Worm (Caenorhabditis elegans) whole organism, L2 larva: ENCODE results near the gene cyp-14A4.
A peak's percentile ranks its signal among the peaks of the same experiment; 100 is the strongest.

Experiments used
- C34F6.9 ChIP-seq: fragments of 150-350 bp; optimal IDR thresholded peaks from 2 replicates; lab custom pipeline; 2014; ENCODE audit warnings: missing biosample characterization, missing genetic modification characterization
- R02D3.7 ChIP-seq: fragments of 150-350 bp; optimal IDR thresholded peaks from 2 replicates; lab custom pipeline; 2014; ENCODE audit warnings: missing biosample characterization, missing genetic modification characterization
- aly-2 ChIP-seq: fragments of 150-350 bp; optimal IDR thresholded peaks from 2 replicates; lab custom pipeline; 2014; ENCODE audit warnings: missing biosample characterization, missing genetic modification characterization
- blmp-1 ChIP-seq: sonication (generic microtip); optimal IDR thresholded peaks from 2 replicates; lab custom pipeline; 2017; ENCODE audit warnings: missing genetic modification characterization, mild to moderate bottlenecking, missing compliant biosample characterization, antibody characterized with exemption, moderate library complexity; ENCODE audit not compliant: insufficient read depth
- ceh-16 ChIP-seq: fragments of 150-350 bp; optimal IDR thresholded peaks from 2 replicates; lab custom pipeline; 2014; ENCODE audit warnings: missing biosample characterization, missing genetic modification characterization
- ceh-82 ChIP-seq: fragments of 150-350 bp; optimal IDR thresholded peaks from 2 replicates; lab custom pipeline; 2014; ENCODE audit warnings: missing biosample characterization, missing genetic modification characterization
- crh-2 ChIP-seq: sonication (generic microtip); optimal IDR thresholded peaks from 2 replicates; lab custom pipeline; 2017; ENCODE audit warnings: missing biosample characterization, missing genetic modification characterization
- elt-1 ChIP-seq: fragments of 150-350 bp; optimal IDR thresholded peaks from 2 replicates; lab custom pipeline; 2014; ENCODE audit warnings: missing biosample characterization, missing genetic modification characterization
- elt-3 ChIP-seq: sonication (generic microtip); optimal IDR thresholded peaks from 2 replicates; lab custom pipeline; 2017; ENCODE audit warnings: missing biosample characterization, missing genetic modification characterization
- fos-1 ChIP-seq: fragments of 150-350 bp; optimal IDR thresholded peaks from 2 replicates; lab custom pipeline; 2014; ENCODE audit warnings: missing biosample characterization, missing genetic modification characterization
- gmeb-1 ChIP-seq: fragments of 150-350 bp; optimal IDR thresholded peaks from 2 replicates; lab custom pipeline; 2014; ENCODE audit warnings: missing biosample characterization, missing genetic modification characterization
- lin-11 ChIP-seq: fragments of 150-350 bp; sonication (generic microtip); optimal IDR thresholded peaks from 2 replicates; lab custom pipeline; 2014; ENCODE audit warnings: missing biosample characterization, missing genetic modification characterization, inconsistent platforms, mixed read lengths
- lsy-2 ChIP-seq, 2 experiments: fragments of 150-350 bp in 1 of 2; sonication (generic microtip) in 1 of 2; optimal IDR thresholded peaks; 2 replicates each; lab custom pipeline; 2014 to 2017; ENCODE audit warnings: missing biosample characterization in 2 of 2, missing genetic modification characterization in 2 of 2
- mdl-1 ChIP-seq, 2 experiments: fragments of 150-350 bp in 1 of 2; sonication (generic microtip) in 1 of 2; optimal IDR thresholded peaks; 2 replicates each; lab custom pipeline; 2017; ENCODE audit warnings: missing biosample characterization in 2 of 2, missing genetic modification characterization in 2 of 2
- nhr-11 ChIP-seq: fragments of 150-350 bp; optimal IDR thresholded peaks from 2 replicates; lab custom pipeline; 2014; ENCODE audit warnings: missing biosample characterization, missing genetic modification characterization
- nhr-129 ChIP-seq: fragments of 150-350 bp; optimal IDR thresholded peaks from 2 replicates; lab custom pipeline; 2014; ENCODE audit warnings: missing biosample characterization, missing genetic modification characterization
- nhr-21 ChIP-seq: fragments of 150-350 bp; optimal IDR thresholded peaks from 2 replicates; lab custom pipeline; 2014; ENCODE audit warnings: missing biosample characterization, missing genetic modification characterization
- nhr-23 ChIP-seq: fragments of 150-350 bp; optimal IDR thresholded peaks from 2 replicates; lab custom pipeline; 2014; ENCODE audit warnings: missing biosample characterization, missing genetic modification reagents, missing genetic modification characterization
- nhr-25 ChIP-seq: fragments of 150-350 bp; sonication (generic microtip); optimal IDR thresholded peaks from 3 replicates; lab custom pipeline; 2014; ENCODE audit warnings: missing biosample characterization, missing genetic modification characterization
- nhr-6 ChIP-seq: fragments of 150-350 bp; optimal IDR thresholded peaks from 2 replicates; lab custom pipeline; 2014; ENCODE audit warnings: missing biosample characterization, missing genetic modification characterization
- nhr-77 ChIP-seq: fragments of 150-350 bp; optimal IDR thresholded peaks from 2 replicates; lab custom pipeline; 2014; ENCODE audit warnings: missing biosample characterization, missing genetic modification characterization
- peb-1 ChIP-seq: fragments of 150-350 bp; optimal IDR thresholded peaks from 2 replicates; lab custom pipeline; 2014; ENCODE audit warnings: missing biosample characterization, missing genetic modification characterization
- skn-1 ChIP-seq: sonication (generic microtip); optimal IDR thresholded peaks from 2 replicates; lab custom pipeline; 2017; ENCODE audit warnings: missing biosample characterization, missing genetic modification characterization
- sma-3 ChIP-seq: sonication (generic microtip); optimal IDR thresholded peaks from 2 replicates; lab custom pipeline; 2016; ENCODE audit warnings: missing genetic modification reagents, missing genetic modification characterization, missing compliant biosample characterization
- sma-9 ChIP-seq, 2 experiments: fragments of 150-350 bp in 1 of 2; sonication (generic microtip) in 1 of 2; optimal IDR thresholded peaks; 2 replicates each; lab custom pipeline; 2014 to 2016; ENCODE audit warnings: missing genetic modification characterization in 2 of 2, mild to moderate bottlenecking in 1 of 2, missing biosample characterization in 1 of 2, missing compliant biosample characterization in 1 of 2, missing genetic modification reagents in 1 of 2, moderate library complexity in 1 of 2
- snpc-4 ChIP-seq: fragments of 150-350 bp; optimal IDR thresholded peaks from 2 replicates; lab custom pipeline; 2014; ENCODE audit warnings: missing biosample characterization, missing genetic modification characterization
- unc-39 ChIP-seq: fragments of 150-350 bp; optimal IDR thresholded peaks from 2 replicates; lab custom pipeline; 2014; ENCODE audit warnings: missing biosample characterization, missing genetic modification characterization
- zag-1 ChIP-seq: fragments of 150-350 bp; optimal IDR thresholded peaks from 2 replicates; lab custom pipeline; 2014; ENCODE audit warnings: missing biosample characterization, missing genetic modification characterization

The cyp-14A4 gene

ce11 chrX:13249102-13249501 is 34.9 kb downstream of the cyp-14A4 start:
- TF ChIP-seq sma-3 (GFP tag; lab: Kevin White, UChicago): no peak
- no peak for TF ChIP-seq nhr-77
- no peak for TF ChIP-seq blmp-1 (tag; lab: Kevin White, UChicago)
- TF ChIP-seq peb-1 (tag; lab: Kevin White, UChicago): no peak
- TF ChIP-seq C34F6.9 (tag; lab: Kevin White, UChicago): no peak
- no peak for TF ChIP-seq unc-39 (tag; lab: Kevin White, UChicago)
- TF ChIP-seq nhr-129 (tag; lab: Kevin White, UChicago): no peak
- TF ChIP-seq zag-1 (tag; lab: Kevin White, UChicago): no peak
- no peak for TF ChIP-seq nhr-6 (tag; lab: Kevin White, UChicago)
- TF ChIP-seq fos-1 (tag; lab: Kevin White, UChicago): no peak
- no peak for TF ChIP-seq mdl-1 (tag; optimal IDR thresholded peaks at IDR 0.05; lab: Kevin White, UChicago)
- no peak for TF ChIP-seq R02D3.7 (tag; lab: Kevin White, UChicago)
- no peak for TF ChIP-seq elt-1 (tag; lab: Kevin White, UChicago)
- no peak for TF ChIP-seq ceh-16 (tag; lab: Kevin White, UChicago)
- TF ChIP-seq nhr-11 (tag; lab: Kevin White, UChicago): no peak
- no peak for TF ChIP-seq aly-2
- no peak for TF ChIP-seq ceh-82 (tag; lab: Kevin White, UChicago)
- TF ChIP-seq skn-1: no peak

ce11 chrX:13248265-13248664 is 35.7 kb downstream of the cyp-14A4 start, which contains the start of gene K08H2.7:
Gene K08H2.7 (minus strand): TSS chrX:13248437.
- no peak for TF ChIP-seq crh-2 (tag; lab: Kevin White, UChicago)
- TF ChIP-seq nhr-25 (tag; lab: Kevin White, UChicago): peak; percentile 55
- TF ChIP-seq elt-1 (tag; lab: Kevin White, UChicago): peak; percentile 91
- no peak for TF ChIP-seq elt-3
- peak; percentile 43 for TF ChIP-seq nhr-23 (tag; lab: Kevin White, UChicago)
- TF ChIP-seq sma-9 (GFP tag; optimal IDR thresholded peaks at IDR 0.05; lab: Kevin White, UChicago): peak; percentile 81
- TF ChIP-seq sma-9 (tag; optimal IDR thresholded peaks at IDR 0.05; lab: Kevin White, UChicago): no peak
- TF ChIP-seq ceh-16 (tag; lab: Kevin White, UChicago): peak; percentile 23

ce11 chrX:13247614-13248013 is 36.4 kb downstream of the cyp-14A4 start:
- TF ChIP-seq snpc-4 (tag; lab: Kevin White, UChicago) (no peak), sma-9 (GFP tag; optimal IDR thresholded peaks at IDR 0.05; lab: Kevin White, UChicago) (peak; percentile 44), sma-9 (tag; optimal IDR thresholded peaks at IDR 0.05; lab: Kevin White, UChicago) (no peak), gmeb-1 (tag; lab: Kevin White, UChicago) (peak; percentile 14), fos-1 (tag; lab: Kevin White, UChicago) (peak; percentile 26)

ce11 chrX:13246668-13247358 is 37.2 kb downstream of the cyp-14A4 start:
- no peak for TF ChIP-seq mdl-1 (tag; optimal IDR thresholded peaks at IDR 0.05; lab: Kevin White, UChicago)
- TF ChIP-seq sma-9 (GFP tag; optimal IDR thresholded peaks at IDR 0.05; lab: Kevin White, UChicago): peak; percentile 48
- no peak for TF ChIP-seq sma-9 (tag; optimal IDR thresholded peaks at IDR 0.05; lab: Kevin White, UChicago)
- TF ChIP-seq nhr-25 (tag; lab: Kevin White, UChicago): peak; percentile 59
- no peak for TF ChIP-seq gmeb-1 (tag; lab: Kevin White, UChicago)
- no peak for TF ChIP-seq C34F6.9 (tag; lab: Kevin White, UChicago)
- TF ChIP-seq nhr-21 (tag; lab: Kevin White, UChicago): peak; percentile 48
- TF ChIP-seq crh-2 (tag; lab: Kevin White, UChicago): no peak

- TF ChIP-seq R02D3.7 (tag; lab: Kevin White, UChicago) (no peak), lin-11 (peak; percentile 25), peb-1 (tag; lab: Kevin White, UChicago) (no peak)
These were observed 38.9 kb downstream of the cyp-14A4 start, which contains the start of gene hpl-1 for ce11 chrX:13245090-13245489. Gene hpl-1 (plus strand): TSS chrX:13245390.

- TF ChIP-seq lin-11 (no peak), lsy-2 (tag; optimal IDR thresholded peaks at IDR 0.05; lab: Kevin White, UChicago) (no peak), elt-3 (no peak)
These were observed 41.8 kb downstream of the cyp-14A4 start, which contains the start of gene K08H2.5 for ce11 chrX:13242231-13242630. Gene K08H2.5 (minus strand): TSS chrX:13242331.
